Fruit fly (Drosophila melanogaster) whole organism, embryonic: Measurements from ENCODE around the gene CG34260.

Experiments
- B-H1 ChIP-seq: fragments of 200-800 bp; sonication (Bioruptor generic); IDR thresholded peaks from 3 replicates; pipeline ENCODE4 v1.3.6; 2022; ENCODE audit warnings: missing biosample characterization, missing genetic modification characterization
- B-H2 ChIP-seq: fragments of 200-800 bp; sonication (Bioruptor generic); optimal IDR thresholded peaks from 2 replicates; lab custom pipeline; 2018; ENCODE audit warnings: missing biosample characterization, mild to moderate bottlenecking, missing genetic modification characterization
- CG10979 ChIP-seq: fragments of 200-800 bp; sonication (Bioruptor generic); optimal IDR thresholded peaks from 2 replicates; lab custom pipeline; 2018; ENCODE audit warnings: missing biosample characterization, mild to moderate bottlenecking, missing genetic modification characterization, moderate library complexity
- CG11560 ChIP-seq: fragments of 200-800 bp; sonication (Bioruptor generic); IDR thresholded peaks from 3 replicates; pipeline ENCODE4 v1.3.6; 2022; ENCODE audit warnings: missing biosample characterization, missing genetic modification characterization
- CG11723 ChIP-seq: fragments of 200-800 bp; sonication (Bioruptor generic); optimal IDR thresholded peaks from 2 replicates; lab custom pipeline; 2017; ENCODE audit warnings: missing biosample characterization, mild to moderate bottlenecking, missing genetic modification characterization
- CG15696 ChIP-seq: fragments of 200-800 bp; sonication (Bioruptor generic); optimal IDR thresholded peaks from 2 replicates; lab custom pipeline; 2019; ENCODE audit warnings: missing biosample characterization, mild to moderate bottlenecking, missing genetic modification characterization, moderate library complexity
- CG1603 ChIP-seq: fragments of 200-800 bp; sonication (Bioruptor generic); optimal IDR thresholded peaks from 2 replicates; lab custom pipeline; 2019; ENCODE audit warnings: missing biosample characterization, mild to moderate bottlenecking, missing genetic modification characterization, moderate library complexity
- CG17361 ChIP-seq: fragments of 200-800 bp; sonication (Bioruptor generic); IDR thresholded peaks from 3 replicates; pipeline ENCODE4 v1.3.6; 2022; ENCODE audit warnings: missing biosample characterization, missing genetic modification characterization
- CG17829 ChIP-seq: fragments of 200-800 bp; optimal IDR thresholded peaks from 2 replicates; lab custom pipeline; 2019; ENCODE audit warnings: missing biosample characterization, mild to moderate bottlenecking, missing genetic modification characterization, moderate library complexity
- CG18619 ChIP-seq: fragments of 200-800 bp; sonication (Bioruptor generic); optimal IDR thresholded peaks from 3 replicates; lab custom pipeline; 2017; ENCODE audit warnings: missing biosample characterization, mild to moderate bottlenecking, missing genetic modification characterization
- CG2116 ChIP-seq: fragments of 200-800 bp; sonication (Bioruptor generic); optimal IDR thresholded peaks from 3 replicates; lab custom pipeline; 2018; ENCODE audit warnings: missing biosample characterization, mild to moderate bottlenecking, missing genetic modification characterization
- CG3065 ChIP-seq: fragments of 200-800 bp; sonication (Bioruptor generic); optimal IDR thresholded peaks from 2 replicates; lab custom pipeline; 2016; ENCODE audit warnings: missing biosample characterization, missing genetic modification characterization
- CG3163 ChIP-seq: fragments of 200-800 bp; sonication (Bioruptor generic); optimal IDR thresholded peaks from 3 replicates; lab custom pipeline; 2016; ENCODE audit warnings: missing biosample characterization, missing genetic modification characterization
- CG32772 ChIP-seq: fragments of 200-800 bp; sonication (Bioruptor generic); IDR thresholded peaks from 2 replicates; pipeline ENCODE4 v1.3.6; 2022; ENCODE audit warnings: missing biosample characterization, missing genetic modification characterization
- CG42726 ChIP-seq: fragments of 200-800 bp; sonication (Bioruptor generic); IDR thresholded peaks from 2 replicates; pipeline ENCODE4 v1.3.6; 2022; ENCODE audit warnings: missing biosample characterization, missing genetic modification characterization; ENCODE audit not compliant: partially characterized antibody
- CG9727 ChIP-seq: fragments of 200-800 bp; sonication (Bioruptor generic); optimal IDR thresholded peaks from 3 replicates; lab custom pipeline; 2017; ENCODE audit warnings: missing biosample characterization, mild to moderate bottlenecking, missing genetic modification characterization
- CTCF ChIP-seq: fragments of 200-800 bp; sonication (Bioruptor generic); optimal IDR thresholded peaks from 2 replicates; lab custom pipeline; 2017; ENCODE audit warnings: missing biosample characterization, mild to moderate bottlenecking, missing genetic modification characterization, moderate library complexity
- Camta ChIP-seq: fragments of 200-800 bp; sonication (Bioruptor generic); optimal IDR thresholded peaks from 2 replicates; lab custom pipeline; 2016; ENCODE audit warnings: missing biosample characterization, missing genetic modification characterization
- D19B ChIP-seq: fragments of 200-800 bp; sonication (Bioruptor generic); optimal IDR thresholded peaks from 2 replicates; lab custom pipeline; 2017; ENCODE audit warnings: missing biosample characterization, mild to moderate bottlenecking, missing genetic modification characterization
- Dip2 ChIP-seq: fragments of 200-800 bp; sonication (Bioruptor generic); IDR thresholded peaks from 2 replicates; pipeline ENCODE4 v1.3.6; 2022; ENCODE audit warnings: missing biosample characterization, missing genetic modification characterization
- Hand ChIP-seq: fragments of 200-800 bp; sonication (Bioruptor generic); optimal IDR thresholded peaks from 2 replicates; lab custom pipeline; 2017; ENCODE audit warnings: mild to moderate bottlenecking, missing biosample characterization, missing genetic modification reagents, missing genetic modification characterization
- Jarid2 ChIP-seq: fragments of 200-800 bp; sonication (Bioruptor generic); optimal IDR thresholded peaks from 3 replicates; lab custom pipeline; 2017; ENCODE audit warnings: mild to moderate bottlenecking, missing biosample characterization, missing genetic modification reagents, missing genetic modification characterization
- Meics ChIP-seq: fragments of 200-800 bp; sonication (Bioruptor generic); optimal IDR thresholded peaks from 2 replicates; lab custom pipeline; 2017; ENCODE audit warnings: missing biosample characterization, mild to moderate bottlenecking, missing genetic modification characterization
- Oaz ChIP-seq: fragments of 200-800 bp; sonication (Bioruptor generic); IDR thresholded peaks from 2 replicates; pipeline ENCODE4 v1.3.6; 2022; ENCODE audit warnings: missing biosample characterization, missing genetic modification characterization
- Poxn ChIP-seq: fragments of 200-800 bp; sonication (Bioruptor generic); IDR thresholded peaks from 2 replicates; pipeline ENCODE4 v1.3.6; 2022; ENCODE audit warnings: missing biosample characterization, missing genetic modification characterization
- Stat92E ChIP-seq, 3 experiments: fragments of >200 bp in 2 of 3; fragments of 200-800 bp in 1 of 3; sonication (Bioruptor generic) in 1 of 3; optimal IDR thresholded peaks; 2 replicates each; lab custom pipeline; 2017 to 2019; ENCODE audit warnings: missing biosample characterization in 3 of 3, missing genetic modification characterization in 3 of 3, mild to moderate bottlenecking in 1 of 3, moderate library complexity in 1 of 3
- Trl ChIP-seq, 3 experiments: fragments of >200 bp in 2 of 3; fragments of 200-800 bp in 1 of 3; sonication (Bioruptor generic) in 1 of 3; optimal IDR thresholded peaks; 2 replicates in 1 of 3; 3 replicates in 2 of 3; lab custom pipeline; 2016 to 2017; ENCODE audit warnings: missing biosample characterization in 1 of 3, missing genetic modification characterization in 1 of 3
- abd-A ChIP-seq: fragments of 200-800 bp; sonication (Bioruptor generic); optimal IDR thresholded peaks from 3 replicates; lab custom pipeline; 2019; ENCODE audit warnings: missing biosample characterization, mild to moderate bottlenecking, missing genetic modification characterization, moderate library complexity
- aop ChIP-seq: fragments of 200-800 bp; sonication (Bioruptor generic); IDR thresholded peaks from 2 replicates; pipeline ENCODE4 v1.3.6; 2022; ENCODE audit warnings: missing biosample characterization, missing genetic modification characterization
- bbx ChIP-seq: fragments of 200-800 bp; sonication (Bioruptor generic); IDR thresholded peaks from 2 replicates; pipeline ENCODE4 v1.3.6; 2022; ENCODE audit warnings: missing biosample characterization, missing genetic modification characterization; ENCODE audit not compliant: partially characterized antibody
- bowl ChIP-seq: fragments of 200-800 bp; sonication (Bioruptor generic); IDR thresholded peaks from 2 replicates; pipeline ENCODE4 v1.3.6; 2022; ENCODE audit warnings: missing biosample characterization, missing genetic modification characterization
- bsh ChIP-seq, 2 experiments: fragments of 200-800 bp; sonication (Bioruptor generic); optimal IDR thresholded peaks; 2 replicates each; lab custom pipeline; 2017 to 2018; ENCODE audit warnings: mild to moderate bottlenecking in 2 of 2, missing biosample characterization in 2 of 2, missing genetic modification characterization in 2 of 2, moderate library complexity in 1 of 2
- chif ChIP-seq, 2 experiments: fragments of 200-800 bp; sonication (Bioruptor generic); optimal IDR thresholded peaks; 3 replicates each; lab custom pipeline; 2016; ENCODE audit warnings: missing biosample characterization in 2 of 2, missing genetic modification characterization in 2 of 2
- chm ChIP-seq: fragments of 200-800 bp; sonication (Bioruptor generic); IDR thresholded peaks from 2 replicates; pipeline ENCODE4 v1.3.6; 2022; ENCODE audit warnings: missing biosample characterization, missing genetic modification characterization
- cwo ChIP-seq: fragments of 200-800 bp; sonication (Bioruptor generic); optimal IDR thresholded peaks from 3 replicates; lab custom pipeline; 2017; ENCODE audit warnings: missing biosample characterization, missing genetic modification characterization, mild to moderate bottlenecking, moderate library complexity, missing genetic modification reagents
- dati ChIP-seq: fragments of 200-800 bp; sonication (Bioruptor generic); IDR thresholded peaks from 2 replicates; pipeline ENCODE4 v1.3.6; 2022; ENCODE audit warnings: missing biosample characterization, missing genetic modification characterization
- eyg ChIP-seq: fragments of 200-800 bp; sonication (Bioruptor generic); optimal IDR thresholded peaks from 3 replicates; lab custom pipeline; 2016; ENCODE audit warnings: missing biosample characterization, missing genetic modification characterization
- gem ChIP-seq: fragments of 200-800 bp; sonication (Bioruptor generic); optimal IDR thresholded peaks from 2 replicates; lab custom pipeline; 2019; ENCODE audit warnings: missing biosample characterization, mild to moderate bottlenecking, missing genetic modification characterization, moderate library complexity
- hbn ChIP-seq: fragments of 200-800 bp; sonication (Bioruptor generic); IDR thresholded peaks from 2 replicates; pipeline ENCODE4 v1.3.6; 2022; ENCODE audit warnings: missing biosample characterization, missing genetic modification characterization; ENCODE audit not compliant: partially characterized antibody
- jing ChIP-seq: fragments of 200-800 bp; sonication (Bioruptor generic); optimal IDR thresholded peaks from 2 replicates; lab custom pipeline; 2018; ENCODE audit warnings: missing biosample characterization, mild to moderate bottlenecking, missing genetic modification characterization
- lola ChIP-seq, 3 experiments: fragments of >200 bp in 2 of 3; fragments of 200-800 bp in 1 of 3; sonication (Bioruptor generic) in 1 of 3; optimal IDR thresholded peaks; 2 replicates each; lab custom pipeline; 2017 to 2019; ENCODE audit warnings: missing biosample characterization in 3 of 3, missing genetic modification characterization in 3 of 3, mild to moderate bottlenecking in 1 of 3, moderate library complexity in 1 of 3
- nau ChIP-seq: fragments of 200-800 bp; sonication (Bioruptor generic); optimal IDR thresholded peaks from 3 replicates; lab custom pipeline; 2017; ENCODE audit warnings: missing biosample characterization, mild to moderate bottlenecking, missing genetic modification characterization, missing genetic modification reagents
- nerfin-2 ChIP-seq: fragments of 200-800 bp; sonication (Bioruptor generic); IDR thresholded peaks from 2 replicates; pipeline ENCODE4 v1.3.6; 2022; ENCODE audit warnings: missing biosample characterization, missing genetic modification characterization; ENCODE audit not compliant: partially characterized antibody
- pfk ChIP-seq: fragments of 200-800 bp; sonication (Bioruptor generic); optimal IDR thresholded peaks from 2 replicates; lab custom pipeline; 2018; ENCODE audit warnings: missing biosample characterization, mild to moderate bottlenecking, missing genetic modification characterization, moderate library complexity
- run ChIP-seq: fragments of 200-800 bp; sonication (Bioruptor generic); optimal IDR thresholded peaks from 3 replicates; lab custom pipeline; 2018; ENCODE audit warnings: missing biosample characterization, mild to moderate bottlenecking, missing genetic modification characterization
- sens-2 ChIP-seq: fragments of 200-800 bp; sonication (Bioruptor generic); IDR thresholded peaks from 2 replicates; pipeline ENCODE4 v1.3.6; 2022; ENCODE audit warnings: missing biosample characterization, missing genetic modification characterization
- sna ChIP-seq: fragments of 200-800 bp; sonication (Bioruptor generic); IDR thresholded peaks from 2 replicates; pipeline ENCODE4 v1.3.6; 2022; ENCODE audit warnings: missing biosample characterization, missing genetic modification characterization; ENCODE audit not compliant: partially characterized antibody
- unpg ChIP-seq: fragments of 200-800 bp; sonication (Bioruptor generic); optimal IDR thresholded peaks from 3 replicates; lab custom pipeline; 2018; ENCODE audit warnings: missing biosample characterization, mild to moderate bottlenecking, missing genetic modification characterization, moderate library complexity
- yki ChIP-seq: fragments of >200 bp; optimal IDR thresholded peaks from 3 replicates; lab custom pipeline; 2018
- zen ChIP-seq: fragments of 200-800 bp; sonication (Bioruptor generic); optimal IDR thresholded peaks from 3 replicates; lab custom pipeline; 2018; ENCODE audit warnings: missing biosample characterization, mild to moderate bottlenecking, missing genetic modification characterization, moderate library complexity
- zfh1 ChIP-seq: fragments of 200-800 bp; sonication (Bioruptor generic); IDR thresholded peaks from 3 replicates; pipeline ENCODE4 v1.3.6; 2022; ENCODE audit warnings: missing biosample characterization, missing genetic modification characterization

Gene CG34260

DNA sequence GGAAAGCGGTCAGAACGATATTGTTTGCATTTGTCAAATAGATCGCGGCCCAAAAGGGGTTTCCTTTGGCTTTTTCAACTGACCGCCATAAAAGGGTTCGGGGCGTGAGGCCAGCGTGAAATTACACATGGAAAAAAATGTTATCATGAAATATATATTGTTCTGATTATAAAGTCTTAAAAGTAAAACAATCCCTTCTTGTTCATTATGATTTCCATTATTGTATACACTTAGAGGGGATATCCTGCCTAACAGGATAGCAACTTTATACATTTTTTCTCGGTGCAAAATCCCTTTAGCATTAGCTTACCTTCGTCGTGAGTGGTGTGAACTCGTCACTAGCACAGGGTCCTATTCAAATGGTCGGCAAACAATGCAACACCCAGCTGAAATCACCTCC lies 28.8 kb upstream of the CG34260 start (continued):
- no peak for TF ChIP-seq CG11560
- TF ChIP-seq Stat92E (GFP tag; optimal IDR thresholded peaks at IDR 0.05; lab: Kevin White, UChicago): no peak
- no peak for TF ChIP-seq hbn (GFP tag; lab: Robert Waterston, UW)
- no peak for TF ChIP-seq nau (GFP tag; lab: Kevin White, UChicago)
- peak in 1 of 3 experiments; percentile 38 for TF ChIP-seq lola (GFP tag; optimal IDR thresholded peaks at IDR 0.05; lab: Kevin White, UChicago)
- TF ChIP-seq dati (GFP tag; lab: Robert Waterston, UW): no peak
- peak; percentile 19 for TF ChIP-seq CG1603 (tag; lab: Kevin White, UChicago)
- TF ChIP-seq gem (tag; lab: Kevin White, UChicago): peak; percentile 19
- no peak for TF ChIP-seq CG42726 (GFP tag; lab: Robert Waterston, UW)
- 0 out of 3 replicates have a peak, but pooled peaks have one; percentile 10 for TF ChIP-seq CG17361
- TF ChIP-seq CG18619 (GFP tag; lab: Kevin White, UChicago): no peak
- TF ChIP-seq bbx: no peak
- TF ChIP-seq Dip2 (GFP tag; lab: Robert Waterston, UW): no peak
- no peak for TF ChIP-seq CG3163 (GFP tag; lab: Kevin White, UChicago)
- TF ChIP-seq bsh (GFP tag; optimal IDR thresholded peaks at IDR 0.05; lab: Kevin White, UChicago): no peak
- no peak for TF ChIP-seq CG2116 (GFP tag; lab: Kevin White, UChicago)
- no peak for TF ChIP-seq B-H1 (GFP tag; lab: Robert Waterston, UW)
- no peak for TF ChIP-seq Jarid2
- TF ChIP-seq yki (lab: Kevin White, UChicago): no peak
- TF ChIP-seq unpg: no peak
- TF ChIP-seq aop: no peak
- 0 out of 3 replicates have a peak, but pooled peaks have one; percentile 17 for TF ChIP-seq zfh1 (GFP tag; lab: Robert Waterston, UW)
- TF ChIP-seq zen (tag; lab: Kevin White, UChicago): peak; percentile 1
- TF ChIP-seq CG15696: peak; percentile 7
- peak; percentile 30 for TF ChIP-seq CG17829 (tag; lab: Kevin White, UChicago)
- no peak for TF ChIP-seq pfk (GFP tag; lab: Kevin White, UChicago)
- TF ChIP-seq nerfin-2 (GFP tag; lab: Robert Waterston, UW): no peak
- TF ChIP-seq CG11723 (GFP tag; lab: Kevin White, UChicago): no peak
- TF ChIP-seq Poxn (GFP tag; lab: Robert Waterston, UW): no peak
- no peak for TF ChIP-seq chif (GFP tag; optimal IDR thresholded peaks at IDR 0.05; lab: Kevin White, UChicago)
- TF ChIP-seq CG9727 (GFP tag; lab: Kevin White, UChicago): peak; percentile 15
- TF ChIP-seq bowl (GFP tag; lab: Robert Waterston, UW): no peak
- no peak for TF ChIP-seq jing (GFP tag; lab: Kevin White, UChicago)
- peak; percentile 31 for TF ChIP-seq CG10979 (tag; lab: Kevin White, UChicago)
- TF ChIP-seq eyg: no peak
- TF ChIP-seq Meics (GFP tag; lab: Kevin White, UChicago): no peak
- no peak for TF ChIP-seq CG3065 (GFP tag; lab: Kevin White, UChicago)
- TF ChIP-seq abd-A (tag; lab: Kevin White, UChicago): no peak
- TF ChIP-seq Hand (GFP tag; lab: Kevin White, UChicago): no peak
- no peak for TF ChIP-seq CTCF (GFP tag; lab: Kevin White, UChicago)
- TF ChIP-seq cwo: no peak
- no peak for TF ChIP-seq Oaz
- no peak for TF ChIP-seq D19B
- no peak for TF ChIP-seq Trl (optimal IDR thresholded peaks at IDR 0.05; lab: Kevin White, UChicago)
- no peak for TF ChIP-seq Trl (GFP tag; optimal IDR thresholded peaks at IDR 0.05; lab: Kevin White, UChicago)
- TF ChIP-seq sna (GFP tag; lab: Robert Waterston, UW): no peak
- no peak for TF ChIP-seq run (tag; lab: Kevin White, UChicago)
- TF ChIP-seq B-H2 (GFP tag; lab: Kevin White, UChicago): no peak
- no peak for TF ChIP-seq chm (GFP tag; lab: Robert Waterston, UW)
- TF ChIP-seq CG32772 (GFP tag; lab: Robert Waterston, UW): no peak
- TF ChIP-seq Camta: no peak
- TF ChIP-seq sens-2: no peak
